Fruit fly (Drosophila melanogaster) whole organism, embryonic: ENCODE results near the gene CG8312.

Source experiments
- Ada2b ChIP-seq: fragments of 200-800 bp; sonication (Bioruptor generic); IDR thresholded peaks from 2 replicates; pipeline ENCODE4 v1.3.6; 2022; ENCODE audit warnings: missing biosample characterization, missing genetic modification characterization
- Aef1 ChIP-seq: fragments of 200-800 bp; sonication (Bioruptor generic); IDR thresholded peaks from 3 replicates; pipeline ENCODE4 v1.3.6; 2022; ENCODE audit warnings: missing biosample characterization, missing genetic modification characterization
- CG10147 ChIP-seq: fragments of 200-800 bp; sonication (Bioruptor generic); optimal IDR thresholded peaks from 2 replicates; lab custom pipeline; 2019; ENCODE audit warnings: missing biosample characterization, mild to moderate bottlenecking, missing genetic modification characterization, moderate library complexity
- CG10979 ChIP-seq: fragments of 200-800 bp; sonication (Bioruptor generic); optimal IDR thresholded peaks from 2 replicates; lab custom pipeline; 2018; ENCODE audit warnings: missing biosample characterization, mild to moderate bottlenecking, missing genetic modification characterization, moderate library complexity
- CG12299 ChIP-seq: fragments of 200-800 bp; sonication (Bioruptor generic); optimal IDR thresholded peaks from 2 replicates; lab custom pipeline; 2018; ENCODE audit warnings: missing biosample characterization, mild to moderate bottlenecking, missing genetic modification characterization
- CG13287 ChIP-seq: fragments of 200-800 bp; sonication (Bioruptor generic); IDR thresholded peaks from 2 replicates; pipeline ENCODE4 v1.3.6; 2022; ENCODE audit warnings: missing biosample characterization, missing genetic modification characterization; ENCODE audit not compliant: partially characterized antibody
- CG13624 ChIP-seq: fragments of 200-800 bp; sonication (Bioruptor generic); optimal IDR thresholded peaks from 2 replicates; lab custom pipeline; 2016; ENCODE audit warnings: missing biosample characterization, missing genetic modification characterization
- CG14667 ChIP-seq: fragments of 200-800 bp; sonication (Bioruptor generic); IDR thresholded peaks from 2 replicates; pipeline ENCODE4 v1.3.6; 2022; ENCODE audit warnings: missing biosample characterization, missing genetic modification characterization
- CG1529 ChIP-seq: fragments of 200-800 bp; sonication (Bioruptor generic); optimal IDR thresholded peaks from 3 replicates; lab custom pipeline; 2018; ENCODE audit warnings: missing biosample characterization, missing genetic modification characterization
- CG2120 ChIP-seq: fragments of 200-800 bp; sonication (Bioruptor generic); optimal IDR thresholded peaks from 3 replicates; lab custom pipeline; 2016; ENCODE audit warnings: missing biosample characterization, missing genetic modification characterization
- CG2199 ChIP-seq: fragments of 200-800 bp; sonication (Bioruptor generic); IDR thresholded peaks from 3 replicates; pipeline ENCODE4 v1.3.6; 2022; ENCODE audit warnings: missing biosample characterization, missing genetic modification characterization
- CG2889 ChIP-seq: fragments of 200-800 bp; sonication (Bioruptor generic); IDR thresholded peaks from 3 replicates; pipeline ENCODE4 v1.3.6; 2022; ENCODE audit warnings: missing biosample characterization, missing genetic modification characterization
- CG3847 ChIP-seq: fragments of 200-800 bp; sonication (Bioruptor generic); IDR thresholded peaks from 2 replicates; pipeline ENCODE4 v1.3.6; 2022; ENCODE audit warnings: missing biosample characterization, missing genetic modification characterization
- CG4360 ChIP-seq: fragments of 200-800 bp; sonication (Bioruptor generic); IDR thresholded peaks from 2 replicates; pipeline ENCODE4 v1.3.6; 2022; ENCODE audit warnings: missing biosample characterization, missing genetic modification characterization
- CG7357 ChIP-seq: fragments of 200-800 bp; sonication (Bioruptor generic); IDR thresholded peaks from 3 replicates; pipeline ENCODE4 v1.3.6; 2022; ENCODE audit warnings: missing biosample characterization, missing genetic modification characterization
- CG8359 ChIP-seq: fragments of 200-800 bp; sonication (Bioruptor generic); optimal IDR thresholded peaks from 2 replicates; lab custom pipeline; 2017; ENCODE audit warnings: missing biosample characterization, mild to moderate bottlenecking, missing genetic modification characterization, borderline replicate concordance
- CG9932 ChIP-seq: fragments of 200-800 bp; sonication (Bioruptor generic); IDR thresholded peaks from 2 replicates; pipeline ENCODE4 v1.3.6; 2022; ENCODE audit warnings: missing biosample characterization, missing genetic modification characterization
- CoRest ChIP-seq: fragments of 200-800 bp; sonication (Bioruptor generic); optimal IDR thresholded peaks from 3 replicates; lab custom pipeline; 2018; ENCODE audit warnings: missing biosample characterization, mild to moderate bottlenecking, missing genetic modification characterization, moderate library complexity
- D19A ChIP-seq: fragments of 200-800 bp; optimal IDR thresholded peaks from 3 replicates; lab custom pipeline; 2019; ENCODE audit warnings: missing biosample characterization, mild to moderate bottlenecking, missing genetic modification characterization, moderate library complexity
- D19B ChIP-seq: fragments of 200-800 bp; sonication (Bioruptor generic); optimal IDR thresholded peaks from 2 replicates; lab custom pipeline; 2017; ENCODE audit warnings: missing biosample characterization, mild to moderate bottlenecking, missing genetic modification characterization
- Dek ChIP-seq: fragments of 200-800 bp; sonication (Bioruptor generic); optimal IDR thresholded peaks from 3 replicates; lab custom pipeline; 2019; ENCODE audit warnings: missing biosample characterization, mild to moderate bottlenecking, missing genetic modification characterization, moderate library complexity
- HHEX ChIP-seq: fragments of 200-800 bp; sonication (Bioruptor generic); optimal IDR thresholded peaks from 3 replicates; lab custom pipeline; 2017; ENCODE audit warnings: missing biosample characterization, mild to moderate bottlenecking, missing genetic modification characterization, missing genetic modification reagents
- Lhr ChIP-seq: fragments of 200-800 bp; sonication (Bioruptor generic); optimal IDR thresholded peaks from 3 replicates; lab custom pipeline; 2017; ENCODE audit warnings: mild to moderate bottlenecking, missing biosample characterization, missing genetic modification reagents, missing genetic modification characterization
- Mrtf ChIP-seq: fragments of 200-800 bp; sonication (Bioruptor generic); IDR thresholded peaks from 3 replicates; pipeline ENCODE4 v1.3.6; 2022; ENCODE audit warnings: missing biosample characterization, missing genetic modification characterization
- PHDP ChIP-seq: fragments of 200-800 bp; sonication (Bioruptor generic); optimal IDR thresholded peaks from 3 replicates; lab custom pipeline; 2018; ENCODE audit warnings: missing biosample characterization, mild to moderate bottlenecking, missing genetic modification characterization, moderate library complexity
- Ptx1 ChIP-seq: fragments of 200-800 bp; sonication (Bioruptor generic); IDR thresholded peaks from 2 replicates; pipeline ENCODE4 v1.3.6; 2022; ENCODE audit warnings: missing biosample characterization, missing genetic modification characterization
- Rfx ChIP-seq: fragments of 200-800 bp; sonication (Bioruptor generic); IDR thresholded peaks from 2 replicates; pipeline ENCODE4 v1.3.6; 2022; ENCODE audit warnings: missing biosample characterization, missing genetic modification characterization
- Trl ChIP-seq, 3 experiments: fragments of >200 bp in 2 of 3; fragments of 200-800 bp in 1 of 3; sonication (Bioruptor generic) in 1 of 3; optimal IDR thresholded peaks; 2 replicates in 1 of 3; 3 replicates in 2 of 3; lab custom pipeline; 2016 to 2017; ENCODE audit warnings: missing biosample characterization in 1 of 3, missing genetic modification characterization in 1 of 3
- Xrp1 ChIP-seq: fragments of 200-800 bp; sonication (Bioruptor generic); IDR thresholded peaks from 2 replicates; pipeline ENCODE4 v1.3.6; 2022; ENCODE audit warnings: missing biosample characterization, missing genetic modification characterization
- amos ChIP-seq: fragments of 200-800 bp; sonication (Bioruptor generic); IDR thresholded peaks from 2 replicates; pipeline ENCODE4 v1.3.6; 2022; ENCODE audit warnings: missing biosample characterization, missing genetic modification characterization; ENCODE audit not compliant: partially characterized antibody
- bab2 ChIP-seq: fragments of 200-800 bp; sonication (Bioruptor generic); optimal IDR thresholded peaks from 2 replicates; lab custom pipeline; 2016; ENCODE audit warnings: missing biosample characterization, missing genetic modification characterization
- cg ChIP-seq: fragments of 200-800 bp; sonication (Bioruptor generic); optimal IDR thresholded peaks from 3 replicates; lab custom pipeline; 2019; ENCODE audit warnings: missing biosample characterization, mild to moderate bottlenecking, missing genetic modification characterization, moderate library complexity
- chif ChIP-seq, 2 experiments: fragments of 200-800 bp; sonication (Bioruptor generic); optimal IDR thresholded peaks; 3 replicates each; lab custom pipeline; 2016; ENCODE audit warnings: missing biosample characterization in 2 of 2, missing genetic modification characterization in 2 of 2
- chinmo ChIP-seq: fragments of 200-800 bp; sonication (Bioruptor generic); IDR thresholded peaks from 4 replicates; pipeline ENCODE4 v1.3.6; 2022; ENCODE audit warnings: missing biosample characterization, missing genetic modification characterization; ENCODE audit not compliant: partially characterized antibody
- ci ChIP-seq: fragments of 200-800 bp; sonication (Bioruptor generic); IDR thresholded peaks from 3 replicates; pipeline ENCODE4 v1.3.6; 2022; ENCODE audit warnings: missing biosample characterization, missing genetic modification characterization
- crol ChIP-seq: fragments of 200-800 bp; sonication (Bioruptor generic); IDR thresholded peaks from 2 replicates; pipeline ENCODE4 v1.3.6; 2022; ENCODE audit warnings: missing biosample characterization, missing genetic modification characterization
- dimm ChIP-seq: fragments of 200-800 bp; sonication (Bioruptor generic); IDR thresholded peaks from 2 replicates; pipeline ENCODE4 v1.3.6; 2022; ENCODE audit warnings: missing biosample characterization, missing genetic modification characterization
- dysf ChIP-seq: fragments of 200-800 bp; sonication (Bioruptor generic); IDR thresholded peaks from 3 replicates; pipeline ENCODE4 v1.3.6; 2022; ENCODE audit warnings: missing biosample characterization, missing genetic modification characterization
- fru ChIP-seq: fragments of >200 bp; optimal IDR thresholded peaks from 2 replicates; lab custom pipeline; 2017
- hkb ChIP-seq, 2 experiments: fragments of 200-800 bp in 1 of 2; fragments of >200 bp in 1 of 2; sonication (Bioruptor generic) in 1 of 2; IDR thresholded peaks in 1 of 2; optimal IDR thresholded peaks in 1 of 2; 2 replicates each; pipeline versions ENCODE4 v1.3.6 to Lab custom; 2017 to 2022; ENCODE audit warnings: missing biosample characterization in 1 of 2, missing genetic modification characterization in 1 of 2
- kni ChIP-seq: fragments of 200-800 bp; sonication (Bioruptor generic); optimal IDR thresholded peaks from 3 replicates; lab custom pipeline; 2017; ENCODE audit warnings: mild to moderate bottlenecking, missing biosample characterization, missing genetic modification reagents, missing genetic modification characterization
- nerfin-1 ChIP-seq: fragments of 200-800 bp; sonication (Bioruptor generic); optimal IDR thresholded peaks from 3 replicates; lab custom pipeline; 2019; ENCODE audit warnings: missing biosample characterization, mild to moderate bottlenecking, missing genetic modification characterization, moderate library complexity
- peb ChIP-seq: fragments of 200-800 bp; sonication (Bioruptor generic); IDR thresholded peaks from 2 replicates; pipeline ENCODE4 v1.3.6; 2022; ENCODE audit warnings: missing biosample characterization, missing genetic modification characterization
- phol ChIP-seq: fragments of 200-800 bp; sonication (Bioruptor generic); optimal IDR thresholded peaks from 3 replicates; lab custom pipeline; 2018; ENCODE audit warnings: missing biosample characterization, mild to moderate bottlenecking, missing genetic modification characterization, moderate library complexity
- psq ChIP-seq: fragments of 200-800 bp; sonication (Bioruptor generic); optimal IDR thresholded peaks from 2 replicates; lab custom pipeline; 2017; ENCODE audit warnings: missing biosample characterization, missing genetic modification characterization
- schlank ChIP-seq: fragments of 200-800 bp; sonication (Bioruptor generic); optimal IDR thresholded peaks from 2 replicates; lab custom pipeline; 2018; ENCODE audit warnings: missing biosample characterization, mild to moderate bottlenecking, missing genetic modification characterization
- sd ChIP-seq: fragments of 200-800 bp; sonication (Bioruptor generic); optimal IDR thresholded peaks from 3 replicates; lab custom pipeline; 2018; ENCODE audit warnings: missing biosample characterization, mild to moderate bottlenecking, missing genetic modification characterization, moderate library complexity
- shn ChIP-seq: fragments of 200-800 bp; sonication (Bioruptor generic); optimal IDR thresholded peaks from 3 replicates; lab custom pipeline; 2016; ENCODE audit warnings: missing biosample characterization, missing genetic modification characterization
- sisA ChIP-seq: fragments of 200-800 bp; sonication (Bioruptor generic); IDR thresholded peaks from 2 replicates; pipeline ENCODE4 v1.3.6; 2022; ENCODE audit warnings: missing biosample characterization, missing genetic modification characterization
- vnd ChIP-seq: fragments of 200-800 bp; sonication (Bioruptor generic); IDR thresholded peaks from 3 replicates; pipeline ENCODE4 v1.3.6; 2022; ENCODE audit warnings: missing biosample characterization, missing genetic modification characterization; ENCODE audit not compliant: partially characterized antibody
- yki ChIP-seq: fragments of >200 bp; optimal IDR thresholded peaks from 3 replicates; lab custom pipeline; 2018
- z ChIP-seq: fragments of 200-800 bp; sonication (Bioruptor generic); IDR thresholded peaks from 3 replicates; pipeline ENCODE4 v1.3.6; 2022; ENCODE audit warnings: missing biosample characterization, missing genetic modification characterization

The CG8312 gene

DNA sequence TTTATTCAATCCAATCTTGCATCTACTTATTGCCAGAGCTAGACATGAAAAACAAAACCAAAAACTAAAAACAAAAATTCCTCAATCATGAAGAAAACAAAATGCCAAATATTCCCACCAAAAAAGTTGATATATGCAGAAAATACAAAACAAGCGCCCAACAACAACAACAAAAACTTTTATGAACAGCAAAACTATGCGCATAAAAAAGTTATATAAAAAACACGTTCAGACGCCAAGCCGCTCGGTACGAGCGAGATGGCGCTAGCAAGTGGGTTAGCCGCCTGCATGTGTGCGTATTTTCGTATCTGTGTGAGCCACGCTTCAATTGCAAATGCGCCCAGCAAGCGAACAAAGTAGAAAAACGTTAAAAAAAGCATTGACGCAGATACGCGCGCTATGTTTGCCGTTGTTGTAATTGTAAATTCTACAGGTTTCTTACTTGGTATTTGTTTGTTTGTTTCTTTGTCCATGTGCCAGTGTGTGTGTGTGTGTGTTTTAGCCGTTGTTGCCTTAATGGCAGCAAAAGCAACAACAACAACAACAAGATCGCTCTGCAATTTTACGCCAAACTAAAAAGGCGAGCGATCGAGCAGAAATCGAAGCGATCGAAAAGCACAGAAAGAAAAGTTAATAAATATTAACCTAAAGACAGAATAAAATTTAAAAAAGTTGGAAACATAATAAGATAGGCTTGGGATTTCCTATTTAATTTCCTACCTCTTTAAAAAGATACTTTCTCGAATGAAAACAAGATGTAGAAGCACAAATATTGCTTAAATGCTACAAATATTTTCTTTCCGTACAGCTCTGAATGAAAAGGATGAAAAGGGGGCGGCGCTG, 2.5 kb downstream of the CG8312 start (continued):
- no peak for TF ChIP-seq psq
- TF ChIP-seq Lhr (GFP tag; lab: Kevin White, UChicago) = no peak
- no peak for TF ChIP-seq D19A
- TF ChIP-seq Ptx1 (GFP tag; lab: Robert Waterston, UW) = no peak
- no peak for TF ChIP-seq CG14667
- no peak for TF ChIP-seq D19B
- no peak for TF ChIP-seq fru (lab: Kevin White, UChicago)
- no peak for TF ChIP-seq Xrp1 (GFP tag; lab: Robert Waterston, UW)
- TF ChIP-seq CG7357 = no peak
- TF ChIP-seq nerfin-1 = no peak
- TF ChIP-seq CG12299 = no peak
- no peak for TF ChIP-seq Trl (optimal IDR thresholded peaks at IDR 0.05; lab: Kevin White, UChicago)
- no peak for TF ChIP-seq Trl (GFP tag; optimal IDR thresholded peaks at IDR 0.05; lab: Kevin White, UChicago)
- TF ChIP-seq Dek (tag; lab: Kevin White, UChicago) = no peak
- no peak for TF ChIP-seq phol (tag; lab: Kevin White, UChicago)
- no peak for TF ChIP-seq CG2889 (GFP tag; lab: Robert Waterston, UW)
- no peak for TF ChIP-seq HHEX
- TF ChIP-seq cg (GFP tag; lab: Kevin White, UChicago) = peak; percentile 72
- TF ChIP-seq dysf = no peak
- peak; percentile 65 for TF ChIP-seq CG4360 (GFP tag; lab: Robert Waterston, UW)
- no peak for TF ChIP-seq CG9932 (GFP tag; lab: Robert Waterston, UW)
- TF ChIP-seq chinmo = peak; percentile 99
- no peak for TF ChIP-seq CG13624 (GFP tag; lab: Kevin White, UChicago)
- no peak for TF ChIP-seq CG8359
- TF ChIP-seq sd (tag; lab: Kevin White, UChicago) = peak; percentile 93
- no peak for TF ChIP-seq CG3847 (GFP tag; lab: Robert Waterston, UW)
- TF ChIP-seq z (GFP tag; lab: Robert Waterston, UW) = no peak
- no peak for TF ChIP-seq PHDP (tag; lab: Kevin White, UChicago)
- TF ChIP-seq CG2120 (GFP tag; lab: Kevin White, UChicago) = no peak
- no peak for TF ChIP-seq dimm (GFP tag; lab: Robert Waterston, UW)
- TF ChIP-seq peb = no peak
- no peak for TF ChIP-seq shn
- TF ChIP-seq CG1529 = no peak
- TF ChIP-seq CG10147 = no peak
- no peak for TF ChIP-seq Mrtf
- TF ChIP-seq CG13287 = peak; percentile 22; the same call in 1 of the 2 replicates
- TF ChIP-seq amos (GFP tag; lab: Robert Waterston, UW) = no peak
- TF ChIP-seq CoRest (tag; lab: Kevin White, UChicago) = no peak
- TF ChIP-seq kni (GFP tag; lab: Kevin White, UChicago) = peak; percentile 73
- no peak for TF ChIP-seq Aef1 (GFP tag; lab: Robert Waterston, UW)
- no peak for TF ChIP-seq bab2 (GFP tag; lab: Kevin White, UChicago)
- TF ChIP-seq, all 482 proteins: peak for 19

DNA sequence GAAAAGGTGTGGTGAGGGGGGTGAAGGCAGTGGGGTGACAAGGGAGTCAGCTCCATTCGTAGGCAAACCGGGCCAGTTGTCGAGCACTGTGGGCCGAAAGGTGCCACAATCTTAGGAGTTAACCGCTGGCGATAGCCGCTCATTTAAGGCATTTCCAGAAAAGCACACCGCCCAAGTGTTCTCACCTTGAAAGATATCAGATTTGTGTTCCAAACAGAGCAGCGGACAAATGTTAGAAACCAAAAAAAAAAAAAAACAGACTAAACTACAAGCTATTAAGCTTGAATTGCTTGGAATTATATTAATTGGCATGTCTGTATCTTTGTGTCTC, 3.1 kb downstream of the CG8312 start:
- TF ChIP-seq CG2120 (GFP tag; lab: Kevin White, UChicago) = no peak
- no peak for TF ChIP-seq chif (GFP tag; optimal IDR thresholded peaks at IDR 0.05; lab: Kevin White, UChicago)
- TF ChIP-seq Ada2b (GFP tag; lab: Robert Waterston, UW) = no peak
- no peak for TF ChIP-seq sisA (GFP tag; lab: Robert Waterston, UW)
- no peak for TF ChIP-seq yki (lab: Kevin White, UChicago)
- TF ChIP-seq crol (GFP tag; lab: Robert Waterston, UW) = peak; percentile 50
- no peak for TF ChIP-seq schlank (tag; lab: Kevin White, UChicago)
- TF ChIP-seq Rfx (GFP tag; lab: Robert Waterston, UW) = no peak
- no peak for TF ChIP-seq CG10979 (tag; lab: Kevin White, UChicago)
- 0 out of 3 replicates have a peak, but pooled peaks have one; percentile 25 for TF ChIP-seq vnd
- no peak for TF ChIP-seq hkb (optimal IDR thresholded peaks at IDR 0.05; lab: Kevin White, UChicago)
- no peak for TF ChIP-seq hkb (GFP tag; IDR thresholded peaks at IDR 0.05; lab: Robert Waterston, UW)
- TF ChIP-seq ci = peak; percentile 6; the same call in 1 of the 3 replicates
- 0 out of 3 replicates have a peak, but pooled peaks have one; percentile 3 for TF ChIP-seq CG2199 (GFP tag; lab: Robert Waterston, UW)
